Fruit fly (Drosophila melanogaster) whole organism, prepupa: ENCODE results near the gene CG8541.

Experiments
- CG16779 ChIP-seq: fragments of 200-800 bp; sonication (Bioruptor generic); optimal IDR thresholded peaks from 3 replicates; lab custom pipeline; 2017; ENCODE audit warnings: missing biosample characterization, mild to moderate bottlenecking, missing genetic modification characterization
- CG31627 ChIP-seq: fragments of 200-800 bp; sonication (Bioruptor generic); optimal IDR thresholded peaks from 3 replicates; lab custom pipeline; 2016; ENCODE audit warnings: missing biosample characterization, missing genetic modification characterization
- CG3919 ChIP-seq: fragments of 200-800 bp; sonication (Bioruptor generic); optimal IDR thresholded peaks from 3 replicates; lab custom pipeline; 2016; ENCODE audit warnings: missing biosample characterization, missing genetic modification characterization
- CG6792 ChIP-seq: fragments of 200-800 bp; sonication (Bioruptor generic); optimal IDR thresholded peaks from 3 replicates; lab custom pipeline; 2016; ENCODE audit warnings: missing biosample characterization, missing genetic modification characterization
- CG6808 ChIP-seq: fragments of 200-800 bp; sonication (Bioruptor generic); optimal IDR thresholded peaks from 3 replicates; lab custom pipeline; 2017; ENCODE audit warnings: missing biosample characterization, missing genetic modification characterization, mild to moderate bottlenecking, moderate library complexity, missing genetic modification reagents
- CG8319 ChIP-seq: fragments of 200-800 bp; sonication (Bioruptor generic); optimal IDR thresholded peaks from 3 replicates; lab custom pipeline; 2016; ENCODE audit warnings: missing biosample characterization, missing genetic modification characterization
- Hr39 ChIP-seq: fragments of 200-800 bp; sonication (Bioruptor generic); optimal IDR thresholded peaks from 2 replicates; lab custom pipeline; 2016; ENCODE audit warnings: missing biosample characterization, missing genetic modification characterization
- Met ChIP-seq: fragments of 200-800 bp; sonication (Bioruptor generic); optimal IDR thresholded peaks from 3 replicates; lab custom pipeline; 2016; ENCODE audit warnings: missing biosample characterization, missing genetic modification characterization
- OdsH ChIP-seq: fragments of 200-800 bp; sonication (Bioruptor generic); optimal IDR thresholded peaks from 3 replicates; lab custom pipeline; 2016; ENCODE audit warnings: missing biosample characterization, missing genetic modification characterization
- Sox102F ChIP-seq: fragments of 200-800 bp; sonication (Bioruptor generic); optimal IDR thresholded peaks from 2 replicates; lab custom pipeline; 2016; ENCODE audit warnings: missing biosample characterization, mild to moderate bottlenecking, missing genetic modification characterization
- achi ChIP-seq: fragments of 200-800 bp; sonication (Bioruptor generic); optimal IDR thresholded peaks from 3 replicates; lab custom pipeline; 2016; ENCODE audit warnings: missing biosample characterization, missing genetic modification characterization
- dac ChIP-seq: fragments of 200-800 bp; sonication (Bioruptor generic); optimal IDR thresholded peaks from 2 replicates; lab custom pipeline; 2017; ENCODE audit warnings: missing biosample characterization, mild to moderate bottlenecking, missing genetic modification characterization
- lz ChIP-seq: fragments of 200-800 bp; sonication (Bioruptor generic); optimal IDR thresholded peaks from 3 replicates; lab custom pipeline; 2016; ENCODE audit warnings: missing biosample characterization, missing genetic modification characterization

dm6 chr3L:7485667-7486066, 14.3 kb downstream of the CG8541 start, which contains the start of gene mthl6:
- no peak for TF ChIP-seq CG6792 (GFP tag; lab: Kevin White, UChicago)
- TF ChIP-seq achi (GFP tag; lab: Kevin White, UChicago): no peak
- TF ChIP-seq CG3919: no peak
- TF ChIP-seq Sox102F (GFP tag; lab: Kevin White, UChicago): no peak
- TF ChIP-seq dac (GFP tag; lab: Kevin White, UChicago): no peak
- TF ChIP-seq Met (GFP tag; lab: Kevin White, UChicago): no peak
- TF ChIP-seq CG31627 (GFP tag; lab: Kevin White, UChicago): no peak
- TF ChIP-seq OdsH: no peak
- no peak for TF ChIP-seq CG6808 (GFP tag; lab: Kevin White, UChicago)
- TF ChIP-seq CG8319 (GFP tag; lab: Kevin White, UChicago): no peak
- no peak for TF ChIP-seq CG16779 (tag; lab: Kevin White, UChicago)
- no peak for TF ChIP-seq lz (GFP tag; lab: Kevin White, UChicago)
- no peak for TF ChIP-seq Hr39 (GFP tag; lab: Kevin White, UChicago)
